Worm (Caenorhabditis elegans): ENCODE results near the gene F22B8.7.

Gene F22B8.7

DNA sequence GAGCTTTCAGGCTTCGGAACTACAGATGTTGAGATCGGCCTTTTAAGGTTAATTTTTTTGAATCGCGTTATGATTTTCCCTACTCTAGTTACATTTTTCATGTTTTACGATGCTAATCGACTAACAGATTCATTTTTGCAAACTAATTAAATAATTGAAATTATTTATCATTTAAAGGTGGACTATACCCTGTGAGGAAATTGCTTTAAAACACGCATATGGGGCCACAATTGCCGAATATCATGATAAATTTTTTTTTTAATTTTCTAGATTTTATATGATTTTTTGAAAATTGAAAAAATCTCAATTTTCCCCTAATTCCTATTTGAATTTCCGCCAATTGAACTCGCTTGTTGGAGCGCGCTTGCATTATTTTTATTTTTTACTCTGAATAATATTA lies 32.4 kb upstream of the F22B8.7 start, which contains the start of gene fbxa-100:
Gene fbxa-100, minus strand, starts transcription at position 101 of the 400 bp plus-strand sequence.
- TF ChIP-seq mel-28 (tag; optimal IDR thresholded peaks at IDR 0.05; ENCODE audit: borderline replicate concordance) (no peak), egl-18 (GFP tag; IDR thresholded peaks at IDR 0.05) (no peak), him-1 (tag; optimal IDR thresholded peaks at IDR 0.05) (no peak), B0336.3 (GFP tag; IDR thresholded peaks at IDR 0.05) (no peak), F22D6.2 (tag; optimal IDR thresholded peaks at IDR 0.05) (no peak), unc-130 (GFP tag; optimal IDR thresholded peaks at IDR 0.05) (no peak), Y67H2A.10 (GFP tag; conservative IDR thresholded peaks at IDR 0.05) (no peak), pha-4 (tag; optimal IDR thresholded peaks at IDR 0.05) (no peak), ceh-58 (GFP tag; IDR thresholded peaks at IDR 0.05) (no peak), rcor-1 (GFP tag; IDR thresholded peaks at IDR 0.05) (no peak), athp-1 (tag; optimal IDR thresholded peaks at IDR 0.05) (no peak), C06A6.2 (GFP tag; conservative IDR thresholded peaks at IDR 0.05) (no peak)

DNA sequence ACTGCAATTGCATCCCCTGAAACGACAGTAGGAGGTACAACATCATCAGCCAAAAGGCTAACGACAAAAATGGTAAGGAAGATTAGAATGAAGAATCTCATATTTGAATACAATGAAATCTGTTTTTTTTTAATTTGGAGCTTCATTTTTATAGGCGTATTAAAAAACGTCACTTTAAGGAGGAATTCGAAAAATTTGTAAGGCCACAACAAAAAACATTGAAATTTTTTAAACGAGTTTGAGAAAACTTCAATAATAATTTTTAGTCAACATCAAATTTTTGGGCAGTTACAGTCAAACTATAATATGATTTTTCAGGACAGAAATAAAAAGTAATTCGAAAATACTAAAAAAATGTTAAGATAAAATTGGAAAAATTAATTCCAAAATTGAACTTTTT lies 31.6 kb upstream of the F22B8.7 start, which contains the start of gene F14H3.14:
Gene F14H3.14, minus strand, starts transcription at position 101 of the 400 bp plus-strand sequence.
- TF ChIP-seq madf-8 (GFP tag; conservative IDR thresholded peaks at IDR 0.05) = no peak
- no peak for TF ChIP-seq Y95B8A.8 (GFP tag; IDR thresholded peaks at IDR 0.05)
- no peak for TF ChIP-seq nhr-120 (GFP tag; IDR thresholded peaks at IDR 0.05)
- TF ChIP-seq F33H1.4 (GFP tag; IDR thresholded peaks at IDR 0.05) = no peak
- no peak for TF ChIP-seq rcor-1 (GFP tag; IDR thresholded peaks at IDR 0.05)
- no peak for TF ChIP-seq ccch-3 (GFP tag; optimal IDR thresholded peaks at IDR 0.05)
- TF ChIP-seq ztf-22 (GFP tag; optimal IDR thresholded peaks at IDR 0.05) = no peak
- no peak for TF ChIP-seq nhr-179 (tag; optimal IDR thresholded peaks at IDR 0.05)
- no peak for TF ChIP-seq Y79H2A.3 (GFP tag; conservative IDR thresholded peaks at IDR 0.05)
- TF ChIP-seq rec-8 (tag; optimal IDR thresholded peaks at IDR 0.05) = no peak
- no peak for TF ChIP-seq zim-3 (tag; optimal IDR thresholded peaks at IDR 0.05)
- no peak for TF ChIP-seq attf-6 (GFP tag; IDR thresholded peaks at IDR 0.05)
- TF ChIP-seq dpl-1 (GFP tag; optimal IDR thresholded peaks at IDR 0.05) = no peak
- TF ChIP-seq ets-4 (GFP tag; optimal IDR thresholded peaks at IDR 0.05) = no peak
- TF ChIP-seq cebp-1 (GFP tag; IDR thresholded peaks at IDR 0.05) = no peak
- no peak for TF ChIP-seq cebp-1 (tag; optimal IDR thresholded peaks at IDR 0.05)
- no peak for TF ChIP-seq sea-2 (GFP tag; IDR thresholded peaks at IDR 0.05)
- no peak for TF ChIP-seq mel-28 (tag; optimal IDR thresholded peaks at IDR 0.05; ENCODE audit: borderline replicate concordance)
- TF ChIP-seq mxl-1 (tag; optimal IDR thresholded peaks at IDR 0.05) = no peak
- TF ChIP-seq F49E8.2 (tag; optimal IDR thresholded peaks at IDR 0.05; ENCODE audit: insufficient read depth) = no peak
- no peak for TF ChIP-seq pha-4 (tag; optimal IDR thresholded peaks at IDR 0.05)

DNA sequence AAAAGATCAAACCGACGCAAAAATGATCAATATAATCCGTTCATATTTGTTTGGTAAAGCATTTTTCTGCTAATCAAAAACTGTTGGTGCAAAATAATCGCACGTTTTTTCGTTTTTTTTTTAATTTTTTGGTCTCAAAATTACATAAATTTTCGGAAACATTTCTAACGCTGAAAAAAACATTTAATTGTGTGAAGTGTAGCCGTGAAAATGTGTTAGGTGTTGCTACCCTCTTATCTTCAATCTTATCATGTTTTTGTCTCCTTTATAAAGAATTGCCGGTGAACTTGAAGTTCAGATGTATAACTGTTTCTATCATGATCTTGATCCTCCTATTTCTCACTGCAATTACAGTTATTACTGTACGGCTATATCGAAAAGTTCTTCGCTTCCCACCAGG lies 25.4 kb upstream of the F22B8.7 start, which contains the start of gene cyp-35D1:
Gene cyp-35D1, plus strand, starts transcription at position 301 of the 400 bp plus-strand sequence.
- TF ChIP-seq egrh-3 (GFP tag; IDR thresholded peaks at IDR 0.05) (no peak), zim-3 (tag; optimal IDR thresholded peaks at IDR 0.05) (no peak), hrde-1 (tag; optimal IDR thresholded peaks at IDR 0.05; ENCODE audit: borderline replicate concordance) (no peak), atf-7 (tag; optimal IDR thresholded peaks at IDR 0.05) (no peak), ztf-26 (tag; optimal IDR thresholded peaks at IDR 0.05) (no peak), snpc-3.4 (tag; optimal IDR thresholded peaks at IDR 0.05) (no peak), efl-1 (GFP tag; optimal IDR thresholded peaks at IDR 0.05) (no peak), sdz-38 (tag; optimal IDR thresholded peaks at IDR 0.05) (no peak), nfyb-1 (GFP tag; IDR thresholded peaks at IDR 0.05) (no peak), cebp-1 (GFP tag; IDR thresholded peaks at IDR 0.05) (no peak), cebp-1 (tag; optimal IDR thresholded peaks at IDR 0.05) (no peak), F37B4.10 (GFP tag; IDR thresholded peaks at IDR 0.05) (no peak), F10E7.11 (tag; optimal IDR thresholded peaks at IDR 0.05) (no peak), lsy-27 (tag; optimal IDR thresholded peaks at IDR 0.05; ENCODE audit: borderline replicate concordance, insufficient read depth) (no peak), nhr-27 (tag; optimal IDR thresholded peaks at IDR 0.05) (no peak), ceh-27 (GFP tag; optimal IDR thresholded peaks at IDR 0.05) (no peak), F33H1.4 (GFP tag; IDR thresholded peaks at IDR 0.05) (no peak)
